Worm (Caenorhabditis elegans): ENCODE measurements around the gene T28D6.4.

Gene T28D6.4

ce11 chrIII:11381922-11382321 lies 21.7 kb downstream of the T28D6.4 start, which contains the start of gene subs-4:
TSS of gene subs-4 (plus strand) at chrIII:11382222.
- TF ChIP-seq ceh-63 (GFP tag; optimal IDR thresholded peaks at IDR 0.05): no peak
- TF ChIP-seq unc-30 (tag; optimal IDR thresholded peaks at IDR 0.05): no peak
- no peak for TF ChIP-seq dsc-1 (tag; optimal IDR thresholded peaks at IDR 0.05)

DNA sequence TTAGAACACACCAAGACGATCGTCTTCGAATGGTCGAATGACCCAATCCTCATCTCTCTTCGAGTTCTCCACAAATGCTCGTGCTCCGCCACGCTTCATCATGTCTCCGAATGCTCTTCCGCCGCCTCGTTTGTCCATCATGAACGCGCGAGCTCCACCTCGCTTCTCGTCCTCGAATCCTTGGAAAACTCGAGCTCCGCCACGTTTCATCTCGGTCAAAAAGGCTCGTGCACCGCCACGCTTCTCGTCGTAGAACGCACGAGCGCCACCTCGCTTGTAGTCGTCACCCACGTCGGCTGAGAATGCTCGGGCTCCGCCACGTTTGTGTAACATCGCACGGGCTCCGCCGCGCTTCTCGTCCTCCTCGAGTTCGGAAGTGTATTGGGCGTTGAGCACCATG lies 29.1 kb downstream of the T28D6.4 start:
- no peak for TF ChIP-seq skn-1 (tag; optimal IDR thresholded peaks at IDR 0.05)
- no peak for TF ChIP-seq hpl-2 (GFP tag; optimal IDR thresholded peaks at IDR 0.05)
- TF ChIP-seq ama-1 (optimal IDR thresholded peaks at IDR 0.05): no peak
- TF ChIP-seq vab-15 (tag; optimal IDR thresholded peaks at IDR 0.05): no peak

ce11 chrIII:11390832-11391231 lies 30.6 kb downstream of the T28D6.4 start:
- peak; percentile 64 for TF ChIP-seq fkh-10 (GFP tag; optimal IDR thresholded peaks at IDR 0.05)
- no peak for TF ChIP-seq swsn-7 (tag; optimal IDR thresholded peaks at IDR 0.05)

DNA sequence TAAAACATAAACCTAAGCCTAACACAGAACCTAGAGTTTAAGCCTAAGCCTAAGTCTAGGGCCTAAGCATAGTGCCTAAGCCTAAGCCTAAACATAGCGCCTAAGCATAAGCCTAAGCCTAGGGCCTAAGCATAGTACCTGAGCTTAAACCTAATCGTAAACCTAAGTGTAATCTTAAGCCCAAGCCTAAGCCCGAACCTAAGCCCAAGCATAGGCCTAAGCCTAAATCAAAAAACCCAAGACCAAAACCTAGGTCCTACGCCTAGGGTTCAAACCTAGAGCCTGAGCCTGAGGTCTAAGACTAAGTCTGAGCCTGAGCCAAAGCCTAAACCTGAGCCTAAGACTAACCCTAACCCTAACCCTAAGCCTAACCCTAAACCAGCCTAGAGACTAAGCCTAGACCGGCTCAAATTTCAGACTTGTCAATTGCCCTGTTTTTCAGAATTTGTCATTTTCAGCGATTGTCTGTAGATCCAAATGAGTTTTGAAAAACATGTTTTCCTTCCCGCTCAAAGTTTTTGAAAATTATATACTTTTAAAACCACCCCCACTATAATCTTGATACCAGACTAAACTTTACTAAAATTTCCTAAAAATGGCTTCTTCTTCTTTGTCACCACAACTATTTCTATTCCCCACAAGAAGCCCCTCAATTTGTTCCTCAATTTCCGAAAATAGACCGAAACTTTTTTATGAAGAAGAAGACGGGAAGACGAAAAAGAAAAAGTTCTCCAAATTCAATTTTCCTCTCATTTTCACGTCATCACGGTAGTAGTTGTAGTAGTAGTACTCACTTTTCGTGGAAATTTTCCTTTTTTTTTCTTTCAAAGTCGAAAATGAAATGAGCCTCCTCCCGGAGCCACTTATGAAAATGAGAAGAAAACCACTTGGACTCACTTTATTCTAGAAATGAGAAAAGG lies 31.6 kb downstream of the T28D6.4 start:
- no peak for TF ChIP-seq swsn-7 (tag; optimal IDR thresholded peaks at IDR 0.05)
- TF ChIP-seq hlh-17 (GFP tag; optimal IDR thresholded peaks at IDR 0.05; ENCODE audit: borderline replicate concordance): no peak
- TF ChIP-seq nhr-85 (tag): peak; percentile 12
- no peak for TF ChIP-seq efl-1 (optimal IDR thresholded peaks at IDR 0.05)
- peak in 1 of 2 experiments; percentile 89 for TF ChIP-seq efl-1 (GFP tag; optimal IDR thresholded peaks at IDR 0.05 in 1 of 2)
- TF ChIP-seq nhr-71 (tag; optimal IDR thresholded peaks at IDR 0.05): no peak
- no peak for TF ChIP-seq nhr-90 (tag; optimal IDR thresholded peaks at IDR 0.05; ENCODE audit: poor library complexity)
- no peak for TF ChIP-seq C04F5.9 (tag; optimal IDR thresholded peaks at IDR 0.05)
- no peak for TF ChIP-seq C16A3.4 (tag; optimal IDR thresholded peaks at IDR 0.05)
- TF ChIP-seq fkh-10 (GFP tag; optimal IDR thresholded peaks at IDR 0.05): peak; percentile 71
- TF ChIP-seq alr-1 (tag; optimal IDR thresholded peaks at IDR 0.05; ENCODE audit: borderline replicate concordance): no peak
- no peak for TF ChIP-seq lin-35 (GFP tag; optimal IDR thresholded peaks at IDR 0.05)
- TF ChIP-seq vab-15 (tag; optimal IDR thresholded peaks at IDR 0.05): no peak
- no peak for TF ChIP-seq irx-1 (tag; optimal IDR thresholded peaks at IDR 0.05)
- no peak for TF ChIP-seq lin-13 (GFP tag; optimal IDR thresholded peaks at IDR 0.05)
- TF ChIP-seq tbx-2 (tag; optimal IDR thresholded peaks at IDR 0.05): peak; percentile 6

- no peak for TF ChIP-seq egl-27 (tag; optimal IDR thresholded peaks at IDR 0.05)
- no peak for TF ChIP-seq blmp-1 (tag; optimal IDR thresholded peaks at IDR 0.05)
- TF ChIP-seq nhr-85 (tag): peak; percentile 37
- no peak for TF ChIP-seq grh-1 (GFP tag; IDR thresholded peaks at IDR 0.05)
- no peak for TF ChIP-seq lsy-2 (tag; optimal IDR thresholded peaks at IDR 0.05)
Measured at ce11 chrIII:11392740-11393139, 32.5 kb downstream of the T28D6.4 start.

DNA sequence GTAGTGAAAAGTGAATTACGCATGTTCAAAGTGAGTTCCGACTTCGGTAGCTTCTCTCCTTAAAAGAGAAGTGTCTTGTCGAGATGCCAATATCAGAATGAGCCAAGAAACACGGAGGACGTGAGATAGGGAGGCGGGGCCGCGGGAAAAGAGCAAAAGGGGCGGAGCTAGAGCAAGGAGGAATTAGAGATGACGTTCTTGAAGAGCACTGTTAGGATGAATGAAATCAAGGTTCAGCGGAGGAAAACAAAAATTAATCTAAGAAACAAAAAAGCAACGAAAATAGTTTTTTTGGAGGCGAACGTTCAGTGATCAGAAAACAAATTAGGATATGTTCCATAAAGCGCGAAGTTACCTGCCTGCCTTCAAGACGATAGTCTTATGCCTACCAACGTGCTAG lies 32.9 kb downstream of the T28D6.4 start, which contains the start of gene nlp-21:
Gene nlp-21 (minus strand): TSS at position 101 of the 400 bp plus-strand sequence.
- no peak for TF ChIP-seq sox-4 (tag; optimal IDR thresholded peaks at IDR 0.05)
- TF ChIP-seq hpl-2 (GFP tag; optimal IDR thresholded peaks at IDR 0.05): no peak
- no peak for TF ChIP-seq F16B12.6 (tag; optimal IDR thresholded peaks at IDR 0.05)
- no peak for TF ChIP-seq zag-1 (tag; optimal IDR thresholded peaks at IDR 0.05)
- TF ChIP-seq unc-30 (tag; optimal IDR thresholded peaks at IDR 0.05): no peak
- no peak for TF ChIP-seq pax-3 (tag; optimal IDR thresholded peaks at IDR 0.05)
- TF ChIP-seq sptf-1 (tag; optimal IDR thresholded peaks at IDR 0.05): no peak
- no peak for TF ChIP-seq tbx-2 (tag; optimal IDR thresholded peaks at IDR 0.05)
- TF ChIP-seq lin-14 (GFP tag; optimal IDR thresholded peaks at IDR 0.05): no peak

Measured in whole organism, L1 larva.